Fruit fly (Drosophila melanogaster): ENCODE results near the gene CG32100.

- TF ChIP-seq Asciz (GFP tag; optimal IDR thresholded peaks at IDR 0.05) (no peak), CG10431 (GFP tag; optimal IDR thresholded peaks at IDR 0.05) (no peak)
Measured at dm6 chr3L:12222945-12223634, 44.2 kb upstream of the CG32100 start.

Measured in whole organism, embryonic.